Worm (Caenorhabditis elegans) whole organism, young adult: Measurements from ENCODE around the gene col-147.
A peak's percentile ranks its signal among the peaks of the same experiment; 100 is the strongest.

Experiments used
- C06A6.2 ChIP-seq: fragments of 200-800 bp; sonication (Bioruptor generic); conservative IDR thresholded peaks from 2 replicates; pipeline ENCODE4 v1.3.6; 2022; ENCODE audit warnings: missing genetic modification characterization, missing compliant biosample characterization
- C17E4.6 ChIP-seq: fragments of 200-800 bp; sonication (Bioruptor generic); IDR thresholded peaks from 2 replicates; pipeline ENCODE4 v1.3.6; 2022; ENCODE audit warnings: missing genetic modification reagents, missing genetic modification characterization, missing compliant biosample characterization
- D2030.7 ChIP-seq: fragments of 200-800 bp; sonication (Bioruptor generic); IDR thresholded peaks from 2 replicates; pipeline ENCODE4 v1.3.6; 2022; ENCODE audit warnings: missing genetic modification reagents, missing genetic modification characterization, missing compliant biosample characterization
- F57A8.1 ChIP-seq: fragments of 200-800 bp; sonication (Bioruptor generic); optimal IDR thresholded peaks from 2 replicates; lab custom pipeline; 2018; ENCODE audit warnings: mild to moderate bottlenecking, missing genetic modification characterization, moderate library complexity, missing compliant biosample characterization
- K12H6.12 ChIP-seq: fragments of 200-800 bp; sonication (Bioruptor generic); optimal IDR thresholded peaks from 2 replicates; lab custom pipeline; 2018; ENCODE audit warnings: mild to moderate bottlenecking, missing genetic modification characterization, missing compliant biosample characterization
- Y56A3A.18 ChIP-seq: fragments of 200-800 bp; sonication (Bioruptor generic); IDR thresholded peaks from 2 replicates; pipeline ENCODE4 v1.3.6; 2022; ENCODE audit warnings: missing genetic modification reagents, missing genetic modification characterization, missing compliant biosample characterization
- ZK185.1 ChIP-seq: sonication (generic microtip); optimal IDR thresholded peaks from 2 replicates; lab custom pipeline; 2016; ENCODE audit warnings: mild to moderate bottlenecking, missing genetic modification characterization, missing compliant biosample characterization; ENCODE audit not compliant: poor library complexity, severe bottlenecking
- ama-1 ChIP-seq, 3 experiments: fragments of 150-350 bp in 1 of 3; sonication (generic microtip) in 2 of 3; optimal IDR thresholded peaks; 2 replicates each; lab custom pipeline; 2014 to 2018; ENCODE audit warnings: missing biosample characterization in 2 of 3, missing genetic modification characterization in 2 of 3, missing genetic modification reagents in 2 of 3
- aptf-3 ChIP-seq: fragments of 200-800 bp; sonication (Bioruptor generic); IDR thresholded peaks from 2 replicates; pipeline ENCODE4 v1.3.6; 2022; ENCODE audit warnings: missing genetic modification characterization, missing compliant biosample characterization
- attf-5 ChIP-seq: fragments of 200-800 bp; sonication (Bioruptor generic); optimal IDR thresholded peaks from 2 replicates; lab custom pipeline; 2018; ENCODE audit warnings: mild to moderate bottlenecking, missing genetic modification characterization, missing compliant biosample characterization
- die-1 ChIP-seq: sonication (generic microtip); optimal IDR thresholded peaks from 2 replicates; lab custom pipeline; 2016; ENCODE audit warnings: missing genotype, mild to moderate bottlenecking, missing genetic modification characterization, missing compliant biosample characterization
- dpff-1 ChIP-seq: sonication (generic microtip); optimal IDR thresholded peaks from 2 replicates; lab custom pipeline; 2017; ENCODE audit warnings: mild to moderate bottlenecking, missing genetic modification characterization, missing compliant biosample characterization
- egl-18 ChIP-seq: fragments of 200-800 bp; sonication (Bioruptor generic); IDR thresholded peaks from 2 replicates; pipeline ENCODE4 v1.3.6; 2022; ENCODE audit warnings: missing genetic modification reagents, missing genetic modification characterization, missing compliant biosample characterization
- egl-44 ChIP-seq: fragments of 200-800 bp; sonication (Bioruptor generic); IDR thresholded peaks from 2 replicates; pipeline ENCODE4 v1.3.6; 2022; ENCODE audit warnings: missing genetic modification reagents, missing genetic modification characterization, missing compliant biosample characterization
- ekl-4 ChIP-seq: fragments of 200-800 bp; sonication (Bioruptor generic); IDR thresholded peaks from 2 replicates; pipeline ENCODE4 v1.3.6; 2022; ENCODE audit warnings: missing genetic modification reagents, missing genetic modification characterization, missing compliant biosample characterization
- gei-17 ChIP-seq: fragments of 200-800 bp; sonication (Bioruptor generic); optimal IDR thresholded peaks from 2 replicates; lab custom pipeline; 2018; ENCODE audit warnings: mild to moderate bottlenecking, missing genetic modification characterization, missing compliant biosample characterization
- hmg-1.2 ChIP-seq: fragments of 200-800 bp; sonication (Bioruptor generic); IDR thresholded peaks from 2 replicates; pipeline ENCODE4 v1.3.6; 2022; ENCODE audit warnings: missing genetic modification reagents, missing genetic modification characterization, missing compliant biosample characterization
- hsf-1 ChIP-seq: fragments of 200-800 bp; sonication (Bioruptor generic); IDR thresholded peaks from 2 replicates; pipeline ENCODE4 v1.3.6; 2022; ENCODE audit warnings: missing genetic modification reagents, missing genetic modification characterization, missing compliant biosample characterization
- lag-1 ChIP-seq: fragments of 200-800 bp; sonication (Bioruptor generic); IDR thresholded peaks from 2 replicates; pipeline ENCODE4 v1.3.6; 2022; ENCODE audit warnings: missing genetic modification reagents, missing genetic modification characterization, missing compliant biosample characterization
- lsl-1 ChIP-seq: fragments of 200-800 bp; sonication (Bioruptor generic); optimal IDR thresholded peaks from 2 replicates; lab custom pipeline; 2018; ENCODE audit warnings: mild to moderate bottlenecking, missing genetic modification characterization, moderate library complexity, missing compliant biosample characterization
- lsy-27 ChIP-seq: sonication (generic microtip); optimal IDR thresholded peaks from 2 replicates; lab custom pipeline; 2017; ENCODE audit warnings: missing genetic modification characterization, mild to moderate bottlenecking, missing compliant biosample characterization, antibody characterized with exemption, missing genotype, borderline replicate concordance; ENCODE audit not compliant: insufficient read depth
- madf-8 ChIP-seq: fragments of 200-800 bp; sonication (Bioruptor generic); conservative IDR thresholded peaks from 2 replicates; pipeline ENCODE4 v1.3.6; 2022; ENCODE audit warnings: missing genetic modification reagents, missing genetic modification characterization, missing compliant biosample characterization
- mes-4 ChIP-seq: sonication (generic microtip); optimal IDR thresholded peaks from 2 replicates; lab custom pipeline; 2016; ENCODE audit warnings: missing genotype, missing genetic modification characterization, missing compliant biosample characterization
- nhr-120 ChIP-seq: fragments of 200-800 bp; sonication (Bioruptor generic); IDR thresholded peaks from 2 replicates; pipeline ENCODE4 v1.3.6; 2022; ENCODE audit warnings: missing genetic modification characterization, missing compliant biosample characterization
- nhr-179 ChIP-seq: sonication (generic microtip); optimal IDR thresholded peaks from 2 replicates; lab custom pipeline; 2016; ENCODE audit warnings: mild to moderate bottlenecking, missing genetic modification characterization, missing compliant biosample characterization
- nhr-80 ChIP-seq: sonication (generic microtip); optimal IDR thresholded peaks from 2 replicates; lab custom pipeline; 2016; ENCODE audit warnings: missing genetic modification characterization, missing compliant biosample characterization
- rec-8 ChIP-seq, 2 experiments: sonication (generic microtip); optimal IDR thresholded peaks; 2 replicates each; lab custom pipeline; 2016; ENCODE audit warnings: mild to moderate bottlenecking in 2 of 2, missing genetic modification characterization in 2 of 2, missing genetic modification reagents in 2 of 2, missing genotype in 2 of 2, missing biosample characterization in 1 of 2, missing compliant biosample characterization in 1 of 2, moderate library complexity in 1 of 2
- repo-1 ChIP-seq: sonication (generic microtip); optimal IDR thresholded peaks from 2 replicates; lab custom pipeline; 2017; ENCODE audit warnings: mild to moderate bottlenecking, missing genetic modification characterization, missing compliant biosample characterization
- somi-1 ChIP-seq: fragments of 200-800 bp; sonication (Bioruptor generic); optimal IDR thresholded peaks from 2 replicates; lab custom pipeline; 2018; ENCODE audit warnings: mild to moderate bottlenecking, missing genetic modification characterization, missing compliant biosample characterization
- tbp1 ChIP-seq: fragments of 200-800 bp; sonication (Bioruptor generic); optimal IDR thresholded peaks from 2 replicates; lab custom pipeline; 2018; ENCODE audit warnings: mild to moderate bottlenecking, missing genetic modification characterization, missing compliant biosample characterization
- tbx-9 ChIP-seq: sonication (generic microtip); optimal IDR thresholded peaks from 2 replicates; lab custom pipeline; 2016; ENCODE audit warnings: borderline replicate concordance, missing genetic modification characterization, inconsistent platforms, missing compliant biosample characterization
- tlf-1 ChIP-seq: fragments of 200-800 bp; sonication (Bioruptor generic); optimal IDR thresholded peaks from 2 replicates; lab custom pipeline; 2018; ENCODE audit warnings: mild to moderate bottlenecking, missing genetic modification characterization, missing compliant biosample characterization
- xnd-1 ChIP-seq: sonication (generic microtip); optimal IDR thresholded peaks from 2 replicates; lab custom pipeline; 2016; ENCODE audit warnings: missing genotype, missing genetic modification reagents, missing genetic modification characterization, missing compliant biosample characterization
- ztf-25 ChIP-seq: fragments of 200-800 bp; sonication (Bioruptor generic); IDR thresholded peaks from 2 replicates; pipeline ENCODE4 v1.3.6; 2022; ENCODE audit warnings: missing genetic modification reagents, missing genetic modification characterization, missing compliant biosample characterization
- ztf-28 ChIP-seq: fragments of 200-800 bp; sonication (Bioruptor generic); IDR thresholded peaks from 2 replicates; pipeline ENCODE4 v1.3.6; 2022; ENCODE audit warnings: missing genetic modification reagents, missing genetic modification characterization, missing compliant biosample characterization

The col-147 gene

ce11 chrV:9672495-9672894 is 39.4 kb upstream of the col-147 start:
- peak; percentile 3 for TF ChIP-seq nhr-80 (tag; lab: Kevin White, UChicago)
- no peak for TF ChIP-seq ekl-4

DNA sequence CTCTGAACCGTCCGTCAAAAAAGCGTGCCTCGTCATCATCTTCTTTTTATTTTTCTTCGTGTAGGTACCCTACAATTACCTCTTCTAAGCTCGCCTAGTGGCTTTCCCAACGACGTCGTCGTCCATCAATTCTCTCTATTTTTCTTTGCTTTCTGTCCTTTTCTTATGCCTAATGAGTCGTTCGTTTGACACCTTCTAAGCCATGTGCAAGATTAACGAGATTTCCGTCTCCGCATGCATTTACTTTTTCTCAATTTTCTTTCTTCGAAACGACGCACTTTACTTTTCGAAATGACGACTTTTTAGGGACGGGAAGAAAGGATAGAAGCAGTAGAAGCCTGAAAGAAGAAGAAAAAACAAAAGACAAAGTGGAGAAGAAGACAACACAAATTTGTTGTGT is 33.3 kb upstream of the col-147 start, which contains the start of gene ZK287.1:
TSS of gene ZK287.1 (plus strand) at position 301 of the 400 bp plus-strand sequence.
- TF ChIP-seq ZK185.1 (tag; lab: Kevin White, UChicago): no peak

DNA sequence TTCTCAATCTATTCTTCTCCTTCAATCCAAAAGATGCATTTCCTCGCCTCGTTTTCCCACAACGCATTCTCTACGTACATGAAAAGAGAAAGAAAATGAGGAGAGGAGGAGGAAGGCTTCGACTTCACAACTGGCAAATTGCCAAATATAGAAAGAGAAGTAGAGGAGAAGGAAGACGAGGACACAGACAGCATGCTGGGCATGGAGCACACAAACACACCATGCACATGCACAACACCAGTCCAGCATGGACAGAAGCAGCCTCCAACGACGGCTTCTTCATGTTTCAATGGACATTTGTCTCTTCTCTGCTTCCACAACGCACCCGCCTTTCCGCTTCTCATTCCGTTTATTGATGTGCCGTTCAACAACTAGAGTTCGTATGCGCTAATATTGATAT is 31.5 kb upstream of the col-147 start:
- TF ChIP-seq tlf-1 (GFP tag; lab: Kevin White, UChicago) (no peak), gei-17 (no peak), C17E4.6 (GFP tag; lab: Robert Waterston, UW) (no peak), attf-5 (GFP tag; lab: Kevin White, UChicago) (no peak), aptf-3 (GFP tag; lab: Robert Waterston, UW) (no peak), tbx-9 (no peak), lag-1 (GFP tag; lab: Robert Waterston, UW) (no peak), dpff-1 (tag; lab: Kevin White, UChicago) (no peak), K12H6.12 (tag; lab: Kevin White, UChicago) (peak; percentile 5), D2030.7 (no peak), Y56A3A.18 (0 out of 2 replicates have a peak, but pooled peaks have one; percentile 28), ZK185.1 (tag; lab: Kevin White, UChicago) (peak; percentile 21), egl-44 (GFP tag; lab: Robert Waterston, UW) (no peak), F57A8.1 (GFP tag; lab: Kevin White, UChicago) (no peak), ama-1 (optimal IDR thresholded peaks at IDR 0.05; lab: Kevin White, UChicago) (no peak), ama-1 (GFP tag; optimal IDR thresholded peaks at IDR 0.05; lab: Kevin White, UChicago) (no peak), madf-8 (GFP tag; lab: Robert Waterston, UW) (no peak), xnd-1 (tag; lab: Kevin White, UChicago) (no peak)

DNA sequence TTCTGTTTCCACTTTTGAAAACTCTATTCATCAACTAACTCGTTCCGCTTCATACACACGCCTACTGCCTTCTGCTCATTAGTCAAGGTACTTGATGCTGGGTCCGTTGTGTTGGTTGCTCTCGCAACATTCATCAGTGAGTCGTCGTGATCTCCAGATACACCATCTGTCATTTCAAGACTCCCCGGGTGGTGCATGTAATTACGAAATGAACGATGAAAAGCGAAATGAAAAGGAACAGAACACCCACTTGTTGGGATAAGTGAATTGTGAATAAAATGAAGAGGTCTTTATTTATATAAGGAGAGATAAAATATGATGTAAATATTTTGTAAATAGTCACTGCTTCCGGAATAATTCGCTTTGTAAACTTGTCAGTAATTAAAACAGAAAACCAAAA is 30.8 kb upstream of the col-147 start:
- TF ChIP-seq repo-1 (tag; lab: Kevin White, UChicago): no peak
- TF ChIP-seq nhr-120 (GFP tag; lab: Robert Waterston, UW): no peak
- no peak for TF ChIP-seq egl-18 (GFP tag; lab: Robert Waterston, UW)
- TF ChIP-seq tbp1: no peak
- no peak for TF ChIP-seq somi-1 (GFP tag; lab: Kevin White, UChicago)
- TF ChIP-seq ZK185.1 (tag; lab: Kevin White, UChicago): no peak
- TF ChIP-seq hmg-1.2 (GFP tag; lab: Robert Waterston, UW): no peak
- TF ChIP-seq die-1 (tag; lab: Kevin White, UChicago): no peak
- no peak for TF ChIP-seq C06A6.2 (GFP tag; lab: Robert Waterston, UW)
- TF ChIP-seq hsf-1 (GFP tag; lab: Robert Waterston, UW): no peak
- TF ChIP-seq ztf-28 (GFP tag; lab: Robert Waterston, UW): no peak
- no peak for TF ChIP-seq mes-4 (tag; lab: Kevin White, UChicago)
- TF ChIP-seq lsl-1 (GFP tag; lab: Kevin White, UChicago): no peak
- no peak for TF ChIP-seq ztf-25
- TF ChIP-seq lsy-27 (tag; lab: Kevin White, UChicago): no peak
- no peak for TF ChIP-seq nhr-179
- no peak for TF ChIP-seq rec-8 (tag; optimal IDR thresholded peaks at IDR 0.05; lab: Kevin White, UChicago)
